Fruit fly (Drosophila melanogaster) whole organism, prepupa: Measurements from ENCODE around the gene Bx42.

Experiments
- Blimp-1 ChIP-seq: fragments of 200-800 bp; sonication (Bioruptor generic); optimal IDR thresholded peaks from 3 replicates; lab custom pipeline; 2017; ENCODE audit warnings: missing biosample characterization, missing genetic modification characterization, mild to moderate bottlenecking, moderate library complexity, missing genetic modification reagents
- CG10631 ChIP-seq: fragments of 200-800 bp; sonication (Bioruptor generic); optimal IDR thresholded peaks from 2 replicates; lab custom pipeline; 2016; ENCODE audit warnings: missing biosample characterization, missing genetic modification characterization
- CG10669 ChIP-seq: fragments of 200-800 bp; sonication (Bioruptor generic); optimal IDR thresholded peaks from 3 replicates; lab custom pipeline; 2018; ENCODE audit warnings: missing biosample characterization, mild to moderate bottlenecking, missing genetic modification characterization, moderate library complexity
- CG11762 ChIP-seq: fragments of 200-800 bp; sonication (Bioruptor generic); optimal IDR thresholded peaks from 3 replicates; lab custom pipeline; 2016; ENCODE audit warnings: missing biosample characterization, missing genetic modification characterization; ENCODE audit not compliant: insufficient read depth
- CG11902 ChIP-seq: fragments of 200-800 bp; sonication (Bioruptor generic); optimal IDR thresholded peaks from 3 replicates; lab custom pipeline; 2016; ENCODE audit warnings: missing biosample characterization, missing genetic modification characterization
- CG1621 ChIP-seq: fragments of 200-800 bp; sonication (Bioruptor generic); optimal IDR thresholded peaks from 3 replicates; lab custom pipeline; 2018; ENCODE audit warnings: missing biosample characterization, mild to moderate bottlenecking, missing genetic modification characterization
- CG3032 ChIP-seq: fragments of 200-800 bp; optimal IDR thresholded peaks from 2 replicates; lab custom pipeline; 2019; ENCODE audit warnings: missing biosample characterization, mild to moderate bottlenecking, missing genetic modification characterization, moderate library complexity
- CG31627 ChIP-seq: fragments of 200-800 bp; sonication (Bioruptor generic); optimal IDR thresholded peaks from 3 replicates; lab custom pipeline; 2016; ENCODE audit warnings: missing biosample characterization, missing genetic modification characterization
- CG32006 ChIP-seq: fragments of 200-800 bp; sonication (Bioruptor generic); optimal IDR thresholded peaks from 3 replicates; lab custom pipeline; 2017; ENCODE audit warnings: missing biosample characterization, mild to moderate bottlenecking, missing genetic modification characterization
- CG6276 ChIP-seq: fragments of 200-800 bp; sonication (Bioruptor generic); optimal IDR thresholded peaks from 2 replicates; lab custom pipeline; 2017; ENCODE audit warnings: missing biosample characterization, mild to moderate bottlenecking, missing genetic modification characterization
- CG6792 ChIP-seq: fragments of 200-800 bp; sonication (Bioruptor generic); optimal IDR thresholded peaks from 3 replicates; lab custom pipeline; 2016; ENCODE audit warnings: missing biosample characterization, missing genetic modification characterization
- CG6808 ChIP-seq: fragments of 200-800 bp; sonication (Bioruptor generic); optimal IDR thresholded peaks from 3 replicates; lab custom pipeline; 2017; ENCODE audit warnings: missing biosample characterization, missing genetic modification characterization, mild to moderate bottlenecking, moderate library complexity, missing genetic modification reagents
- CG8632 ChIP-seq: fragments of 200-800 bp; sonication (Bioruptor generic); optimal IDR thresholded peaks from 3 replicates; lab custom pipeline; 2016; ENCODE audit warnings: missing biosample characterization, missing genetic modification characterization
- Eip75B ChIP-seq: fragments of 200-800 bp; sonication (Bioruptor generic); optimal IDR thresholded peaks from 3 replicates; lab custom pipeline; 2016; ENCODE audit warnings: missing biosample characterization, missing genetic modification characterization
- Eip78C ChIP-seq: fragments of 200-800 bp; sonication (Bioruptor generic); peaks from one replicate; lab custom pipeline; 2016; ENCODE audit warnings: missing biosample characterization, missing genetic modification characterization
- Eip93F ChIP-seq: fragments of 200-800 bp; sonication (Bioruptor generic); optimal IDR thresholded peaks from 2 replicates; lab custom pipeline; 2016; ENCODE audit warnings: missing biosample characterization, mild to moderate bottlenecking, missing genetic modification characterization
- Ets21C ChIP-seq: fragments of 200-800 bp; sonication (Bioruptor generic); optimal IDR thresholded peaks from 3 replicates; lab custom pipeline; 2016; ENCODE audit warnings: missing biosample characterization, missing genetic modification characterization
- Ets96B ChIP-seq: fragments of 200-800 bp; optimal IDR thresholded peaks from 2 replicates; lab custom pipeline; 2019; ENCODE audit warnings: missing biosample characterization, mild to moderate bottlenecking, missing genetic modification characterization, moderate library complexity
- Hr38 ChIP-seq: sonication (Bioruptor generic); optimal IDR thresholded peaks from 2 replicates; lab custom pipeline; 2016; ENCODE audit warnings: missing biosample characterization, missing genetic modification characterization
- Hr39 ChIP-seq: fragments of 200-800 bp; sonication (Bioruptor generic); optimal IDR thresholded peaks from 2 replicates; lab custom pipeline; 2016; ENCODE audit warnings: missing biosample characterization, missing genetic modification characterization
- Lpt ChIP-seq: fragments of 200-800 bp; sonication (Bioruptor generic); optimal IDR thresholded peaks from 3 replicates; lab custom pipeline; 2016; ENCODE audit warnings: missing biosample characterization, missing genetic modification characterization
- OdsH ChIP-seq: fragments of 200-800 bp; sonication (Bioruptor generic); optimal IDR thresholded peaks from 3 replicates; lab custom pipeline; 2016; ENCODE audit warnings: missing biosample characterization, missing genetic modification characterization
- Smox ChIP-seq: fragments of 200-800 bp; sonication (Bioruptor generic); optimal IDR thresholded peaks from 3 replicates; lab custom pipeline; 2016; ENCODE audit warnings: missing biosample characterization, missing genetic modification characterization
- Sox102F ChIP-seq: fragments of 200-800 bp; sonication (Bioruptor generic); optimal IDR thresholded peaks from 2 replicates; lab custom pipeline; 2016; ENCODE audit warnings: missing biosample characterization, mild to moderate bottlenecking, missing genetic modification characterization
- Sox14 ChIP-seq: fragments of 200-800 bp; sonication (Bioruptor generic); optimal IDR thresholded peaks from 3 replicates; lab custom pipeline; 2016; ENCODE audit warnings: missing biosample characterization, missing genetic modification characterization
- achi ChIP-seq: fragments of 200-800 bp; sonication (Bioruptor generic); optimal IDR thresholded peaks from 3 replicates; lab custom pipeline; 2016; ENCODE audit warnings: missing biosample characterization, missing genetic modification characterization
- acj6 ChIP-seq: fragments of 200-800 bp; sonication (Bioruptor generic); optimal IDR thresholded peaks from 3 replicates; lab custom pipeline; 2016; ENCODE audit warnings: missing biosample characterization, missing genetic modification characterization
- cyc ChIP-seq: fragments of 200-800 bp; sonication (Bioruptor generic); optimal IDR thresholded peaks from 3 replicates; lab custom pipeline; 2016; ENCODE audit warnings: missing biosample characterization, missing genetic modification characterization
- dac ChIP-seq: fragments of 200-800 bp; sonication (Bioruptor generic); optimal IDR thresholded peaks from 2 replicates; lab custom pipeline; 2017; ENCODE audit warnings: missing biosample characterization, mild to moderate bottlenecking, missing genetic modification characterization
- dsx ChIP-seq: fragments of 200-800 bp; optimal IDR thresholded peaks from 3 replicates; lab custom pipeline; 2019; ENCODE audit warnings: missing biosample characterization, mild to moderate bottlenecking, missing genetic modification characterization, moderate library complexity; ENCODE audit not compliant: poor library complexity, severe bottlenecking
- eg ChIP-seq: fragments of 200-800 bp; sonication (Bioruptor generic); IDR thresholded peaks from 3 replicates; pipeline ENCODE4 v1.3.6; 2022; ENCODE audit warnings: missing biosample characterization, missing genetic modification characterization
- esn ChIP-seq: fragments of 200-800 bp; sonication (Bioruptor generic); optimal IDR thresholded peaks from 2 replicates; lab custom pipeline; 2016; ENCODE audit warnings: missing biosample characterization, mild to moderate bottlenecking, missing genetic modification characterization, moderate library complexity
- fd59A ChIP-seq: fragments of 200-800 bp; sonication (Bioruptor generic); optimal IDR thresholded peaks from 2 replicates; lab custom pipeline; 2017; ENCODE audit warnings: missing biosample characterization, mild to moderate bottlenecking, missing genetic modification characterization, missing genetic modification reagents
- fkh ChIP-seq: fragments of 200-800 bp; sonication (Bioruptor generic); optimal IDR thresholded peaks from 3 replicates; lab custom pipeline; 2017; ENCODE audit warnings: missing biosample characterization, mild to moderate bottlenecking, missing genetic modification characterization, moderate library complexity
- lz ChIP-seq: fragments of 200-800 bp; sonication (Bioruptor generic); optimal IDR thresholded peaks from 3 replicates; lab custom pipeline; 2016; ENCODE audit warnings: missing biosample characterization, missing genetic modification characterization
- net ChIP-seq: fragments of 200-800 bp; sonication (Bioruptor generic); optimal IDR thresholded peaks from 3 replicates; lab custom pipeline; 2016; ENCODE audit warnings: missing biosample characterization, missing genetic modification characterization
- pdm3 ChIP-seq: fragments of 200-800 bp; sonication (Bioruptor generic); optimal IDR thresholded peaks from 3 replicates; lab custom pipeline; 2016; ENCODE audit warnings: missing biosample characterization, missing genetic modification characterization
- salr ChIP-seq, 2 experiments: fragments of 200-800 bp; sonication (Bioruptor generic); optimal IDR thresholded peaks; 3 replicates each; lab custom pipeline; 2016 to 2018; ENCODE audit warnings: missing biosample characterization in 2 of 2, missing genetic modification characterization in 2 of 2, mild to moderate bottlenecking in 1 of 2
- ss ChIP-seq, 2 experiments: fragments of 200-800 bp; sonication (Bioruptor generic); optimal IDR thresholded peaks; 2 replicates in 1 of 2; 3 replicates in 1 of 2; lab custom pipeline; 2017 to 2018; ENCODE audit warnings: mild to moderate bottlenecking in 2 of 2, missing biosample characterization in 2 of 2, missing genetic modification characterization in 2 of 2, moderate library complexity in 1 of 2
- svp ChIP-seq: fragments of 200-800 bp; sonication (Bioruptor generic); peaks from one replicate; lab custom pipeline; 2016; ENCODE audit warnings: missing biosample characterization, missing genetic modification characterization
- topi ChIP-seq: fragments of 200-800 bp; sonication (Bioruptor generic); optimal IDR thresholded peaks from 3 replicates; lab custom pipeline; 2016; ENCODE audit warnings: missing biosample characterization, missing genetic modification characterization

The Bx42 gene

DNA sequence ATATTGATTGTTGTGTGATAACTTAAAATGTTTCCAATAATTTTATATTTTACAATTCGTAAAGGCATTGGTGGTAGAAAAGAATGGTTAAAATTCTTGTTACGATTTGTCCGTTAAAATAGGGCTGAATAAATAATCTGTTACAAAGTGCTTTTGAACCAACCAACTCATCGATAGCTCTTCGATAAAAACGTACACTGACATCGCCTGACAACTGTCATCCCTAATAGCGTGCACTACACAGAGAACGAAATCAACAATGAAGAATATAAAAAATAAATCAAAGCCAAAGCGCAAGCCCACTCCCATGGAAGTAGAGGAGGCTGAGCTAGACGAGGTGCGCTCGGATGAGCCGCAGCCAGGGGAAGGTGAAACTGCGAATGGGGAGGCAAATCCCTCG, 20.7 kb downstream of the Bx42 start, which contains the start of gene CG32708:
Gene CG32708, plus strand, starts transcription at position 207 of the 400 bp plus-strand sequence.
- TF ChIP-seq Eip78C (peak; percentile 49), CG31627 (GFP tag; lab: Kevin White, UChicago) (no peak), fd59A (GFP tag; lab: Kevin White, UChicago) (no peak), net (GFP tag; lab: Kevin White, UChicago) (no peak), dsx (GFP tag; lab: Kevin White, UChicago) (peak; percentile 35)

dm6 chrX:9082600-9082999, 23.8 kb downstream of the Bx42 start, which contains the start of gene APC4:
APC4 (plus strand) TSS chrX:9082931.
- TF ChIP-seq achi (GFP tag; lab: Kevin White, UChicago) = peak; percentile 9
- peak; percentile 48 for TF ChIP-seq CG10631 (GFP tag; lab: Kevin White, UChicago)
- no peak for TF ChIP-seq Ets96B (tag; lab: Kevin White, UChicago)
- TF ChIP-seq pdm3 (GFP tag; lab: Kevin White, UChicago) = peak; percentile 43
- no peak for TF ChIP-seq CG6276 (GFP tag; lab: Kevin White, UChicago)
- TF ChIP-seq esn = peak; percentile 55
- no peak for TF ChIP-seq Sox102F (GFP tag; lab: Kevin White, UChicago)
- TF ChIP-seq Hr39 (GFP tag; lab: Kevin White, UChicago) = peak; percentile 42
- no peak for TF ChIP-seq Blimp-1 (GFP tag; lab: Kevin White, UChicago)
- peak; percentile 40 for TF ChIP-seq Eip75B (GFP tag; lab: Kevin White, UChicago)
- TF ChIP-seq CG8632 = no peak
- peak; percentile 7 to 30 for TF ChIP-seq ss (GFP tag; optimal IDR thresholded peaks at IDR 0.05; lab: Kevin White, UChicago)
- TF ChIP-seq CG31627 (GFP tag; lab: Kevin White, UChicago) = peak; percentile 32
- peak in 1 of 2 experiments; percentile 12 for TF ChIP-seq salr (GFP tag; optimal IDR thresholded peaks at IDR 0.05; lab: Kevin White, UChicago)
- TF ChIP-seq CG10669 (GFP tag; lab: Kevin White, UChicago) = peak; percentile 31
- TF ChIP-seq CG6808 (GFP tag; lab: Kevin White, UChicago) = peak; percentile 38
- TF ChIP-seq Sox14 (GFP tag; lab: Kevin White, UChicago) = peak; percentile 48
- TF ChIP-seq Hr38 (GFP tag; lab: Kevin White, UChicago) = no peak
- peak; percentile 24 for TF ChIP-seq acj6 (GFP tag; lab: Kevin White, UChicago)
- TF ChIP-seq Eip93F (GFP tag; lab: Kevin White, UChicago) = no peak
- peak; percentile 80 for TF ChIP-seq Eip78C
- peak; percentile 71 for TF ChIP-seq svp (GFP tag; lab: Kevin White, UChicago)
- TF ChIP-seq net (GFP tag; lab: Kevin White, UChicago) = no peak
- no peak for TF ChIP-seq CG11762 (GFP tag; lab: Kevin White, UChicago)
- TF ChIP-seq CG1621 (tag; lab: Kevin White, UChicago) = no peak
- TF ChIP-seq cyc (GFP tag; lab: Kevin White, UChicago) = peak; percentile 24
- no peak for TF ChIP-seq Smox (GFP tag; lab: Kevin White, UChicago)
- no peak for TF ChIP-seq fd59A (GFP tag; lab: Kevin White, UChicago)
- no peak for TF ChIP-seq dsx (GFP tag; lab: Kevin White, UChicago)
- TF ChIP-seq CG32006 (GFP tag; lab: Kevin White, UChicago) = peak; percentile 44
- TF ChIP-seq CG11902 (GFP tag; lab: Kevin White, UChicago) = peak; percentile 5
- TF ChIP-seq CG6792 (GFP tag; lab: Kevin White, UChicago) = peak; percentile 8
- no peak for TF ChIP-seq Lpt (GFP tag; lab: Kevin White, UChicago)
- TF ChIP-seq Ets21C (GFP tag; lab: Kevin White, UChicago) = peak; percentile 11
- TF ChIP-seq dac (GFP tag; lab: Kevin White, UChicago) = peak; percentile 2
- no peak for TF ChIP-seq fkh (GFP tag; lab: Kevin White, UChicago)
- peak; percentile 47 for TF ChIP-seq CG3032
- no peak for TF ChIP-seq eg (GFP tag; lab: Robert Waterston, UW)
- TF ChIP-seq topi (GFP tag; lab: Kevin White, UChicago) = peak; percentile 41
- TF ChIP-seq lz (GFP tag; lab: Kevin White, UChicago) = peak; percentile 52
- TF ChIP-seq OdsH (GFP tag; lab: Kevin White, UChicago) = peak; percentile 34
